Fruit fly (Drosophila melanogaster): ENCODE data around the gene Tsp96F.

- TF ChIP-seq Dll (optimal IDR thresholded peaks at IDR 0.05) (no peak), psq (optimal IDR thresholded peaks at IDR 0.05) (no peak), usp (GFP tag; optimal IDR thresholded peaks at IDR 0.05) (no peak)
These were observed 30.0 kb downstream of the Tsp96F start, which contains the start of the genes CG14545 and CG5886 for dm6 chr3R:25851224-25851682.

All from whole organism.